Fruit fly (Drosophila melanogaster): Measurements from ENCODE around the gene TfIIB.

The TfIIB gene

DNA sequence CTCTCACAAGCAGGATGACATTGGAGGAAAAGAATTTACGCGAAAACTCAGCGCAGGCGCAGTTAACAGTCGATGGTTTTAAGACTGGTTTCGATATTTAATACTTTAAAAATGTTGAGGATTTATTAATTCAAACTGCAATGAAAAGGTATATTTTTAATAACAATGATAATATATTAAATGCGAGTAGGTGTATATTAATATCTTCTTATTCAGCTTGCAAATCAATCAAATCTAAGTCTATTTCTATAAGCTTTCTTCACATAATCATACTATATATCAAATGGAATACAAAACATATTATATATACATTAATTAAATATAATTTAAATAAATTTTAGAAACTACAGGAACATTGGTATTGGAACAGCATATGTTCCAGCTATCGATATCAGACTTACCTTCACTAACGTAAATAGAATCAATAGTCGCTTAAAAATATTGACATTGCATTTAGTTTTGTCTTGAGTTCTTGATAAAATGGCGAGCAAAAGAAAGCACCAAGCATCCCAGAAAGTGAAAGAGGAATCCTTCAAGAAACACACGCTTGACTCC lies 4.5 kb downstream of the TfIIB start, which contains the start of the genes TBC1D16 and holn1 (continued):
- TF ChIP-seq Elba2 (GFP tag; optimal IDR thresholded peaks at IDR 0.05) (no peak), Adf1 (GFP tag; IDR thresholded peaks at IDR 0.05) (no peak), crp (GFP tag; optimal IDR thresholded peaks at IDR 0.05) (peak in 1 of 2 experiments; percentile 20), CG3838 (GFP tag; optimal IDR thresholded peaks at IDR 0.05) (no peak), sr (GFP tag; IDR thresholded peaks at IDR 0.05) (no peak), CG4404 (GFP tag; IDR thresholded peaks at IDR 0.05) (no peak), CG17568 (GFP tag; optimal IDR thresholded peaks at IDR 0.05) (no peak), Gsc (GFP tag; IDR thresholded peaks at IDR 0.05) (no peak), CG9932 (GFP tag; IDR thresholded peaks at IDR 0.05) (no peak), CG12744 (GFP tag; optimal IDR thresholded peaks at IDR 0.05) (no peak), tup (GFP tag; optimal IDR thresholded peaks at IDR 0.05) (no peak), CG8944 (GFP tag; optimal IDR thresholded peaks at IDR 0.05) (no peak), CG18599 (GFP tag; optimal IDR thresholded peaks at IDR 0.05) (no peak), croc (GFP tag; conservative IDR thresholded peaks at IDR 0.05) (no peak), CG5245 (GFP tag; optimal IDR thresholded peaks at IDR 0.05) (no peak), Atf6 (GFP tag; IDR thresholded peaks at IDR 0.05) (no peak), nom (GFP tag; optimal IDR thresholded peaks at IDR 0.05) (no peak), NfI (GFP tag; optimal IDR thresholded peaks at IDR 0.05) (no peak), CG8359 (GFP tag; optimal IDR thresholded peaks at IDR 0.05; ENCODE audit: borderline replicate concordance) (no peak), CG13296 (GFP tag; optimal IDR thresholded peaks at IDR 0.05) (peak; percentile 41), pzg (GFP tag; optimal IDR thresholded peaks at IDR 0.05) (peak; percentile 13), dm (GFP tag; optimal IDR thresholded peaks at IDR 0.05) (no peak), CG13424 (tag; optimal IDR thresholded peaks at IDR 0.05) (peak; percentile 13), pho (GFP tag; optimal IDR thresholded peaks at IDR 0.05) (no peak), CG7271 (tag; optimal IDR thresholded peaks at IDR 0.05) (no peak), CG12391 (tag; optimal IDR thresholded peaks at IDR 0.05) (peak; percentile 13), Lpt (GFP tag; optimal IDR thresholded peaks at IDR 0.05) (no peak), cas (GFP tag; IDR thresholded peaks at IDR 0.05) (no peak), hth (optimal IDR thresholded peaks at IDR 0.05) (no peak), hb (GFP tag; IDR thresholded peaks at IDR 0.05; ENCODE audit: partially characterized antibody) (no peak), CG14014 (GFP tag; IDR thresholded peaks at IDR 0.05) (no peak), pita (GFP tag; optimal IDR thresholded peaks at IDR 0.05) (no peak), CG4617 (GFP tag; optimal IDR thresholded peaks at IDR 0.05; ENCODE audit: borderline replicate concordance) (no peak), Drgx (GFP tag; IDR thresholded peaks at IDR 0.05) (no peak), CG16863 (GFP tag; optimal IDR thresholded peaks at IDR 0.05) (no peak), mirr (GFP tag; optimal IDR thresholded peaks at IDR 0.05) (no peak), CG4707 (GFP tag; optimal IDR thresholded peaks at IDR 0.05) (no peak), MESR4 (GFP tag; optimal IDR thresholded peaks at IDR 0.05) (no peak), gsb-n (tag; optimal IDR thresholded peaks at IDR 0.05) (no peak), Chrac-16 (GFP tag; optimal IDR thresholded peaks at IDR 0.05) (no peak), CG10274 (GFP tag; optimal IDR thresholded peaks at IDR 0.05) (no peak), CG12219 (GFP tag; optimal IDR thresholded peaks at IDR 0.05) (no peak), lov (optimal IDR thresholded peaks at IDR 0.05) (no peak), lov (GFP tag; IDR thresholded peaks at IDR 0.05) (no peak), psq (GFP tag; optimal IDR thresholded peaks at IDR 0.05) (no peak), CG11398 (GFP tag; optimal IDR thresholded peaks at IDR 0.05) (no peak), CG9215 (GFP tag; IDR thresholded peaks at IDR 0.05) (no peak), sd (tag; optimal IDR thresholded peaks at IDR 0.05) (no peak), E2f2 (GFP tag; IDR thresholded peaks at IDR 0.05) (0 out of 2 replicates have a peak, but pooled peaks have one; percentile 18), ewg (GFP tag; optimal IDR thresholded peaks at IDR 0.05) (peak; percentile 85), CG17912 (GFP tag; optimal IDR thresholded peaks at IDR 0.05) (no peak)
